Worm (Caenorhabditis elegans) whole organism, young adult: ENCODE measurements around the gene T01H3.5.

Source experiments
- B0261.1 ChIP-seq: sonication (generic microtip); optimal IDR thresholded peaks from 2 replicates; lab custom pipeline; 2016; ENCODE audit warnings: mild to moderate bottlenecking, missing genetic modification characterization, moderate library complexity, missing compliant biosample characterization
- B0336.3 ChIP-seq: fragments of 200-800 bp; sonication (Bioruptor generic); IDR thresholded peaks from 2 replicates; pipeline ENCODE4 v1.3.6; 2022; ENCODE audit warnings: missing genetic modification characterization, missing compliant biosample characterization
- C17E4.6 ChIP-seq: fragments of 200-800 bp; sonication (Bioruptor generic); IDR thresholded peaks from 2 replicates; pipeline ENCODE4 v1.3.6; 2022; ENCODE audit warnings: missing genetic modification reagents, missing genetic modification characterization, missing compliant biosample characterization
- F33H1.4 ChIP-seq: fragments of 200-800 bp; sonication (Bioruptor generic); IDR thresholded peaks from 2 replicates; pipeline ENCODE4 v1.3.6; 2022; ENCODE audit warnings: missing genetic modification reagents, missing genetic modification characterization, missing compliant biosample characterization
- F49E8.2 ChIP-seq: sonication (generic microtip); optimal IDR thresholded peaks from 3 replicates; lab custom pipeline; 2017; ENCODE audit warnings: missing genetic modification characterization, mild to moderate bottlenecking, missing compliant biosample characterization, antibody characterized with exemption, moderate library complexity; ENCODE audit not compliant: insufficient read depth
- K12H6.12 ChIP-seq: fragments of 200-800 bp; sonication (Bioruptor generic); optimal IDR thresholded peaks from 2 replicates; lab custom pipeline; 2018; ENCODE audit warnings: mild to moderate bottlenecking, missing genetic modification characterization, missing compliant biosample characterization
- Y53F4B.3 ChIP-seq: fragments of 200-800 bp; sonication (Bioruptor generic); IDR thresholded peaks from 2 replicates; pipeline ENCODE4 v1.3.6; 2022; ENCODE audit warnings: missing genetic modification reagents, missing genetic modification characterization, missing compliant biosample characterization
- ZK185.1 ChIP-seq: sonication (generic microtip); optimal IDR thresholded peaks from 2 replicates; lab custom pipeline; 2016; ENCODE audit warnings: mild to moderate bottlenecking, missing genetic modification characterization, missing compliant biosample characterization; ENCODE audit not compliant: poor library complexity, severe bottlenecking
- akir-1 ChIP-seq: fragments of 200-800 bp; sonication (Bioruptor generic); optimal IDR thresholded peaks from 2 replicates; lab custom pipeline; 2018; ENCODE audit warnings: mild to moderate bottlenecking, missing genetic modification characterization, moderate library complexity, missing compliant biosample characterization
- ama-1 ChIP-seq, 3 experiments: fragments of 150-350 bp in 1 of 3; sonication (generic microtip) in 2 of 3; optimal IDR thresholded peaks; 2 replicates each; lab custom pipeline; 2014 to 2018; ENCODE audit warnings: missing biosample characterization in 2 of 3, missing genetic modification characterization in 2 of 3, missing genetic modification reagents in 2 of 3
- aptf-2 ChIP-seq: fragments of 200-800 bp; sonication (Bioruptor generic); conservative IDR thresholded peaks from 2 replicates; pipeline ENCODE4 v1.3.6; 2022; ENCODE audit warnings: missing genetic modification reagents, missing genetic modification characterization, missing compliant biosample characterization
- aptf-3 ChIP-seq: fragments of 200-800 bp; sonication (Bioruptor generic); IDR thresholded peaks from 2 replicates; pipeline ENCODE4 v1.3.6; 2022; ENCODE audit warnings: missing genetic modification characterization, missing compliant biosample characterization
- atf-7 ChIP-seq: sonication (generic microtip); optimal IDR thresholded peaks from 2 replicates; lab custom pipeline; 2017; ENCODE audit warnings: mild to moderate bottlenecking, missing genetic modification characterization, missing compliant biosample characterization
- athp-1 ChIP-seq: sonication (generic microtip); optimal IDR thresholded peaks from 2 replicates; lab custom pipeline; 2017; ENCODE audit warnings: mild to moderate bottlenecking, missing genetic modification characterization, missing compliant biosample characterization
- attf-6 ChIP-seq: fragments of 200-800 bp; sonication (Bioruptor generic); IDR thresholded peaks from 2 replicates; pipeline ENCODE4 v1.3.6; 2022; ENCODE audit warnings: missing genetic modification reagents, missing genetic modification characterization, missing compliant biosample characterization
- ccch-3 ChIP-seq: fragments of 200-800 bp; sonication (Bioruptor generic); optimal IDR thresholded peaks from 2 replicates; lab custom pipeline; 2018; ENCODE audit warnings: mild to moderate bottlenecking, missing genetic modification characterization, missing compliant biosample characterization
- cebp-2 ChIP-seq: fragments of 200-800 bp; sonication (Bioruptor generic); IDR thresholded peaks from 2 replicates; pipeline ENCODE4 v1.3.6; 2022; ENCODE audit warnings: missing genetic modification characterization, missing compliant biosample characterization
- ceh-100 ChIP-seq: fragments of 200-800 bp; sonication (Bioruptor generic); IDR thresholded peaks from 2 replicates; pipeline ENCODE4 v1.3.6; 2022; ENCODE audit warnings: missing genetic modification reagents, missing genetic modification characterization, missing compliant biosample characterization
- ceh-58 ChIP-seq: fragments of 200-800 bp; sonication (Bioruptor generic); IDR thresholded peaks from 2 replicates; pipeline ENCODE4 v1.3.6; 2022; ENCODE audit warnings: missing genetic modification characterization, missing compliant biosample characterization
- dpff-1 ChIP-seq: sonication (generic microtip); optimal IDR thresholded peaks from 2 replicates; lab custom pipeline; 2017; ENCODE audit warnings: mild to moderate bottlenecking, missing genetic modification characterization, missing compliant biosample characterization
- ets-4 ChIP-seq: fragments of 200-800 bp; sonication (Bioruptor generic); optimal IDR thresholded peaks from 2 replicates; lab custom pipeline; 2018; ENCODE audit warnings: mild to moderate bottlenecking, missing genetic modification characterization, missing compliant biosample characterization
- hlh-26 ChIP-seq: fragments of 200-800 bp; sonication (Bioruptor generic); conservative IDR thresholded peaks from 2 replicates; pipeline ENCODE4 v1.3.6; 2022; ENCODE audit warnings: missing genetic modification reagents, missing genetic modification characterization, missing compliant biosample characterization
- hmg-1.2 ChIP-seq: fragments of 200-800 bp; sonication (Bioruptor generic); IDR thresholded peaks from 2 replicates; pipeline ENCODE4 v1.3.6; 2022; ENCODE audit warnings: missing genetic modification reagents, missing genetic modification characterization, missing compliant biosample characterization
- hsf-1 ChIP-seq: fragments of 200-800 bp; sonication (Bioruptor generic); IDR thresholded peaks from 2 replicates; pipeline ENCODE4 v1.3.6; 2022; ENCODE audit warnings: missing genetic modification reagents, missing genetic modification characterization, missing compliant biosample characterization
- lag-1 ChIP-seq: fragments of 200-800 bp; sonication (Bioruptor generic); IDR thresholded peaks from 2 replicates; pipeline ENCODE4 v1.3.6; 2022; ENCODE audit warnings: missing genetic modification reagents, missing genetic modification characterization, missing compliant biosample characterization
- let-526 ChIP-seq: fragments of 200-800 bp; sonication (Bioruptor generic); IDR thresholded peaks from 2 replicates; pipeline ENCODE4 v1.3.6; 2022; ENCODE audit warnings: missing genetic modification reagents, missing genetic modification characterization, missing compliant biosample characterization
- lin-35 ChIP-seq, 3 experiments: fragments of 150-350 bp in 2 of 3; sonication (generic microtip) in 1 of 3; optimal IDR thresholded peaks; 2 replicates each; lab custom pipeline; 2014 to 2018; ENCODE audit warnings: missing biosample characterization in 3 of 3, missing genetic modification characterization in 3 of 3, missing genetic modification reagents in 3 of 3
- lin-54 ChIP-seq: fragments of 200-800 bp; sonication (Bioruptor generic); optimal IDR thresholded peaks from 2 replicates; lab custom pipeline; 2018; ENCODE audit warnings: mild to moderate bottlenecking, missing genetic modification characterization, missing compliant biosample characterization
- mxl-1 ChIP-seq: sonication (generic microtip); optimal IDR thresholded peaks from 2 replicates; lab custom pipeline; 2016; ENCODE audit warnings: missing genetic modification characterization, missing compliant biosample characterization
- nfya-2 ChIP-seq: fragments of 200-800 bp; sonication (Bioruptor generic); IDR thresholded peaks from 2 replicates; pipeline ENCODE4 v1.3.6; 2022; ENCODE audit warnings: missing genetic modification reagents, missing genetic modification characterization, missing compliant biosample characterization
- nhr-120 ChIP-seq: fragments of 200-800 bp; sonication (Bioruptor generic); IDR thresholded peaks from 2 replicates; pipeline ENCODE4 v1.3.6; 2022; ENCODE audit warnings: missing genetic modification characterization, missing compliant biosample characterization
- nhr-80 ChIP-seq: sonication (generic microtip); optimal IDR thresholded peaks from 2 replicates; lab custom pipeline; 2016; ENCODE audit warnings: missing genetic modification characterization, missing compliant biosample characterization
- pbrm-1 ChIP-seq: fragments of 200-800 bp; sonication (Bioruptor generic); IDR thresholded peaks from 2 replicates; pipeline ENCODE4 v1.3.6; 2022; ENCODE audit warnings: missing genetic modification reagents, missing genetic modification characterization, missing compliant biosample characterization
- rpc-1 ChIP-seq, 2 experiments: fragments of 150-350 bp in 1 of 2; sonication (generic microtip) in 1 of 2; optimal IDR thresholded peaks; 2 replicates each; lab custom pipeline; 2014 to 2018; ENCODE audit warnings: missing biosample characterization in 1 of 2, missing genetic modification characterization in 1 of 2, missing genetic modification reagents in 1 of 2, missing genotype in 1 of 2
- sdz-38 ChIP-seq: sonication (generic microtip); optimal IDR thresholded peaks from 2 replicates; lab custom pipeline; 2016; ENCODE audit warnings: missing genotype, missing genetic modification characterization, missing compliant biosample characterization
- sea-2 ChIP-seq: fragments of 200-800 bp; sonication (Bioruptor generic); IDR thresholded peaks from 2 replicates; pipeline ENCODE4 v1.3.6; 2022; ENCODE audit warnings: missing genetic modification characterization, missing compliant biosample characterization
- tlf-1 ChIP-seq: fragments of 200-800 bp; sonication (Bioruptor generic); optimal IDR thresholded peaks from 2 replicates; lab custom pipeline; 2018; ENCODE audit warnings: mild to moderate bottlenecking, missing genetic modification characterization, missing compliant biosample characterization
- xnd-1 ChIP-seq: sonication (generic microtip); optimal IDR thresholded peaks from 2 replicates; lab custom pipeline; 2016; ENCODE audit warnings: missing genotype, missing genetic modification reagents, missing genetic modification characterization, missing compliant biosample characterization
- zim-3 ChIP-seq: sonication (generic microtip); optimal IDR thresholded peaks from 2 replicates; lab custom pipeline; 2017; ENCODE audit warnings: mild to moderate bottlenecking, missing genetic modification characterization, moderate library complexity, missing compliant biosample characterization
- ztf-25 ChIP-seq: fragments of 200-800 bp; sonication (Bioruptor generic); IDR thresholded peaks from 2 replicates; pipeline ENCODE4 v1.3.6; 2022; ENCODE audit warnings: missing genetic modification reagents, missing genetic modification characterization, missing compliant biosample characterization
- ztf-28 ChIP-seq: fragments of 200-800 bp; sonication (Bioruptor generic); IDR thresholded peaks from 2 replicates; pipeline ENCODE4 v1.3.6; 2022; ENCODE audit warnings: missing genetic modification reagents, missing genetic modification characterization, missing compliant biosample characterization

T01H3.5 gene

ce11 chrII:7866081-7866480, 13.3 kb upstream of the T01H3.5 start (continued):
- TF ChIP-seq pbrm-1 (GFP tag; lab: Robert Waterston, UW) (no peak), attf-6 (GFP tag; lab: Robert Waterston, UW) (no peak), aptf-2 (GFP tag; lab: Robert Waterston, UW) (no peak), F49E8.2 (peak; percentile 59), K12H6.12 (tag; lab: Kevin White, UChicago) (no peak), nhr-120 (no peak), hsf-1 (GFP tag; lab: Robert Waterston, UW) (0 out of 2 replicates have a peak, but pooled peaks have one; percentile 9), mxl-1 (no peak), B0261.1 (tag; lab: Kevin White, UChicago) (no peak), athp-1 (tag; lab: Kevin White, UChicago) (no peak), tlf-1 (peak; percentile 24), nfya-2 (GFP tag; lab: Robert Waterston, UW) (no peak), nhr-80 (tag; lab: Kevin White, UChicago) (no peak), rpc-1 (optimal IDR thresholded peaks at IDR 0.05; lab: Kevin White, UChicago) (no peak), rpc-1 (tag; optimal IDR thresholded peaks at IDR 0.05; lab: Kevin White, UChicago) (no peak), let-526 (GFP tag; lab: Robert Waterston, UW) (no peak), akir-1 (GFP tag; lab: Kevin White, UChicago) (no peak), F33H1.4 (GFP tag; lab: Robert Waterston, UW) (0 out of 2 replicates have a peak, but pooled peaks have one; percentile 21), ama-1 (optimal IDR thresholded peaks at IDR 0.05; lab: Kevin White, UChicago) (no peak), ama-1 (GFP tag; optimal IDR thresholded peaks at IDR 0.05; lab: Kevin White, UChicago) (no peak), ztf-25 (GFP tag; lab: Robert Waterston, UW) (no peak), aptf-3 (GFP tag; lab: Robert Waterston, UW) (no peak), ccch-3 (GFP tag; lab: Kevin White, UChicago) (no peak), sea-2 (GFP tag; lab: Robert Waterston, UW) (no peak), ceh-58 (GFP tag; lab: Robert Waterston, UW) (no peak), lin-54 (GFP tag; lab: Kevin White, UChicago) (peak; percentile 1), atf-7 (tag; lab: Kevin White, UChicago) (no peak), sdz-38 (tag; lab: Kevin White, UChicago) (no peak), ztf-28 (GFP tag; lab: Robert Waterston, UW) (0 out of 2 replicates have a peak, but pooled peaks have one; percentile 19), C17E4.6 (no peak), ZK185.1 (tag; lab: Kevin White, UChicago) (no peak), dpff-1 (peak; percentile 33), B0336.3 (GFP tag; lab: Robert Waterston, UW) (peak; percentile 25; the same call in 1 of the 2 replicates), hlh-26 (no peak), Y53F4B.3 (no peak), zim-3 (tag; lab: Kevin White, UChicago) (no peak), cebp-2 (GFP tag; lab: Robert Waterston, UW) (0 out of 2 replicates have a peak, but pooled peaks have one; percentile 33), lin-35 (GFP tag; optimal IDR thresholded peaks at IDR 0.05; lab: Kevin White, UChicago) (peak in 1 of 3 experiments; percentile 4), xnd-1 (tag; lab: Kevin White, UChicago) (no peak), ceh-100 (GFP tag; lab: Robert Waterston, UW) (no peak), hmg-1.2 (GFP tag; lab: Robert Waterston, UW) (no peak), ets-4 (GFP tag; lab: Kevin White, UChicago) (no peak), lag-1 (GFP tag; lab: Robert Waterston, UW) (no peak)
